Worm (Caenorhabditis elegans) whole organism, L2 larva: ENCODE measurements around the gene F14H3.15.

Experiments used
- F13H6.1 ChIP-seq: sonication (generic microtip); optimal IDR thresholded peaks from 2 replicates; lab custom pipeline; 2016; ENCODE audit warnings: missing genetic modification characterization, missing compliant biosample characterization
- R02D3.7 ChIP-seq: fragments of 150-350 bp; optimal IDR thresholded peaks from 2 replicates; lab custom pipeline; 2014; ENCODE audit warnings: missing biosample characterization, missing genetic modification characterization
- Y55F3AM.14 ChIP-seq: fragments of 200-800 bp; sonication (Bioruptor generic); optimal IDR thresholded peaks from 2 replicates; lab custom pipeline; 2018; ENCODE audit warnings: mild to moderate bottlenecking, missing genetic modification characterization, missing compliant biosample characterization
- ZK546.5 ChIP-seq: sonication (generic microtip); optimal IDR thresholded peaks from 2 replicates; lab custom pipeline; 2017; ENCODE audit warnings: missing biosample characterization, missing genetic modification characterization
- alr-1 ChIP-seq: fragments of 150-350 bp; optimal IDR thresholded peaks from 2 replicates; lab custom pipeline; 2014; ENCODE audit warnings: missing biosample characterization, missing genetic modification characterization
- ceh-16 ChIP-seq: fragments of 150-350 bp; optimal IDR thresholded peaks from 2 replicates; lab custom pipeline; 2014; ENCODE audit warnings: missing biosample characterization, missing genetic modification characterization
- ceh-82 ChIP-seq: fragments of 150-350 bp; optimal IDR thresholded peaks from 2 replicates; lab custom pipeline; 2014; ENCODE audit warnings: missing biosample characterization, missing genetic modification characterization
- crh-2 ChIP-seq: sonication (generic microtip); optimal IDR thresholded peaks from 2 replicates; lab custom pipeline; 2017; ENCODE audit warnings: missing biosample characterization, missing genetic modification characterization
- dmd-4 ChIP-seq: sonication (generic microtip); optimal IDR thresholded peaks from 2 replicates; lab custom pipeline; 2017; ENCODE audit warnings: missing biosample characterization, missing genetic modification characterization
- elt-1 ChIP-seq: fragments of 150-350 bp; optimal IDR thresholded peaks from 2 replicates; lab custom pipeline; 2014; ENCODE audit warnings: missing biosample characterization, missing genetic modification characterization
- elt-3 ChIP-seq: sonication (generic microtip); optimal IDR thresholded peaks from 2 replicates; lab custom pipeline; 2017; ENCODE audit warnings: missing biosample characterization, missing genetic modification characterization
- fos-1 ChIP-seq: fragments of 150-350 bp; optimal IDR thresholded peaks from 2 replicates; lab custom pipeline; 2014; ENCODE audit warnings: missing biosample characterization, missing genetic modification characterization
- gmeb-1 ChIP-seq: fragments of 150-350 bp; optimal IDR thresholded peaks from 2 replicates; lab custom pipeline; 2014; ENCODE audit warnings: missing biosample characterization, missing genetic modification characterization
- lin-39 ChIP-seq: fragments of 150-350 bp; optimal IDR thresholded peaks from 2 replicates; lab custom pipeline; 2014; ENCODE audit warnings: missing biosample characterization, missing genetic modification reagents, missing genetic modification characterization
- mbf-1 ChIP-seq: sonication (generic microtip); optimal IDR thresholded peaks from 2 replicates; lab custom pipeline; 2017; ENCODE audit warnings: missing biosample characterization, missing genetic modification characterization
- mdl-1 ChIP-seq, 2 experiments: fragments of 150-350 bp in 1 of 2; sonication (generic microtip) in 1 of 2; optimal IDR thresholded peaks; 2 replicates each; lab custom pipeline; 2017; ENCODE audit warnings: missing biosample characterization in 2 of 2, missing genetic modification characterization in 2 of 2
- nhr-10 ChIP-seq: sonication (generic microtip); optimal IDR thresholded peaks from 2 replicates; lab custom pipeline; 2017; ENCODE audit warnings: missing biosample characterization, missing genetic modification characterization
- nhr-12 ChIP-seq: fragments of 150-350 bp; optimal IDR thresholded peaks from 2 replicates; lab custom pipeline; 2014; ENCODE audit warnings: missing biosample characterization, missing genetic modification characterization
- nhr-129 ChIP-seq: fragments of 150-350 bp; optimal IDR thresholded peaks from 2 replicates; lab custom pipeline; 2014; ENCODE audit warnings: missing biosample characterization, missing genetic modification characterization
- nhr-21 ChIP-seq: fragments of 150-350 bp; optimal IDR thresholded peaks from 2 replicates; lab custom pipeline; 2014; ENCODE audit warnings: missing biosample characterization, missing genetic modification characterization
- nhr-23 ChIP-seq: fragments of 150-350 bp; optimal IDR thresholded peaks from 2 replicates; lab custom pipeline; 2014; ENCODE audit warnings: missing biosample characterization, missing genetic modification reagents, missing genetic modification characterization
- nhr-25 ChIP-seq: fragments of 150-350 bp; sonication (generic microtip); optimal IDR thresholded peaks from 3 replicates; lab custom pipeline; 2014; ENCODE audit warnings: missing biosample characterization, missing genetic modification characterization
- nhr-6 ChIP-seq: fragments of 150-350 bp; optimal IDR thresholded peaks from 2 replicates; lab custom pipeline; 2014; ENCODE audit warnings: missing biosample characterization, missing genetic modification characterization
- nhr-77 ChIP-seq: fragments of 150-350 bp; optimal IDR thresholded peaks from 2 replicates; lab custom pipeline; 2014; ENCODE audit warnings: missing biosample characterization, missing genetic modification characterization
- sem-4 ChIP-seq: fragments of 150-350 bp; optimal IDR thresholded peaks from 2 replicates; lab custom pipeline; 2014; ENCODE audit warnings: missing biosample characterization, missing genetic modification reagents, missing genetic modification characterization
- skn-1 ChIP-seq: sonication (generic microtip); optimal IDR thresholded peaks from 2 replicates; lab custom pipeline; 2017; ENCODE audit warnings: missing biosample characterization, missing genetic modification characterization
- sma-3 ChIP-seq: sonication (generic microtip); optimal IDR thresholded peaks from 2 replicates; lab custom pipeline; 2016; ENCODE audit warnings: missing genetic modification reagents, missing genetic modification characterization, missing compliant biosample characterization
- sma-9 ChIP-seq, 2 experiments: fragments of 150-350 bp in 1 of 2; sonication (generic microtip) in 1 of 2; optimal IDR thresholded peaks; 2 replicates each; lab custom pipeline; 2014 to 2016; ENCODE audit warnings: missing genetic modification characterization in 2 of 2, mild to moderate bottlenecking in 1 of 2, missing biosample characterization in 1 of 2, missing compliant biosample characterization in 1 of 2, missing genetic modification reagents in 1 of 2, moderate library complexity in 1 of 2
- snpc-4 ChIP-seq: fragments of 150-350 bp; optimal IDR thresholded peaks from 2 replicates; lab custom pipeline; 2014; ENCODE audit warnings: missing biosample characterization, missing genetic modification characterization
- unc-39 ChIP-seq: fragments of 150-350 bp; optimal IDR thresholded peaks from 2 replicates; lab custom pipeline; 2014; ENCODE audit warnings: missing biosample characterization, missing genetic modification characterization
- unc-55 ChIP-seq: fragments of 150-350 bp; sonication (generic microtip); optimal IDR thresholded peaks from 3 replicates; lab custom pipeline; 2014; ENCODE audit warnings: missing biosample characterization, missing genetic modification reagents, missing genetic modification characterization
- unc-62 ChIP-seq: fragments of 150-350 bp; optimal IDR thresholded peaks from 2 replicates; lab custom pipeline; 2014; ENCODE audit warnings: missing biosample characterization, missing genetic modification reagents, missing genetic modification characterization
- ztf-1 ChIP-seq: fragments of 200-800 bp; sonication (Bioruptor generic); conservative IDR thresholded peaks from 2 replicates; pipeline ENCODE4 v1.3.6; 2022; ENCODE audit warnings: missing genetic modification characterization, missing compliant biosample characterization

The F14H3.15 gene

DNA sequence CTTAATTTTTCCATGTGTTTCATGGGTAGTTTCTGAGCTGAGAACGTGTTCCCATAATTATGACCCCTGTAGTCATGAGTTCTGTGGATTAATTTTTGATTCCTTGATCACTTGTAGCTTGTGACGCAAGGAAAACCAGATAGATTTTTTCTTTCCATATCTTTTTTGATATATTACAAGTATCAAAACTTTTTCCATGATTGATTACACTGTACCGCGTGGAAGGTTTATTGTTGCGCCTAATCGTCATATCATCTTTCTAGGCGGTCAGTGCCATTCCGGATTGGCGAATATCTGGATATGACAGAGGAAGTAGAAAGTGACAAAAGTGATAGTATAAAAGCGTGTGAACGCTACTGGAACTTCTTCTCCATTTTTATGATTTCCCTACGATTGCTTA, 13.5 kb downstream of the F14H3.15 start, which contains the start of gene ZK285.2:
Gene ZK285.2 (plus strand): TSS at position 301 of the 400 bp plus-strand sequence.
- TF ChIP-seq unc-39 (tag; lab: Kevin White, UChicago) (no peak), snpc-4 (tag; lab: Kevin White, UChicago) (no peak), sem-4 (tag; lab: Kevin White, UChicago) (no peak), nhr-77 (tag; lab: Kevin White, UChicago) (no peak), mbf-1 (tag; lab: Kevin White, UChicago) (no peak), lin-39 (tag; lab: Kevin White, UChicago) (no peak), dmd-4 (tag; lab: Kevin White, UChicago) (no peak), Y55F3AM.14 (GFP tag; lab: Kevin White, UChicago) (no peak), skn-1 (tag; lab: Kevin White, UChicago) (no peak), unc-62 (no peak)

DNA sequence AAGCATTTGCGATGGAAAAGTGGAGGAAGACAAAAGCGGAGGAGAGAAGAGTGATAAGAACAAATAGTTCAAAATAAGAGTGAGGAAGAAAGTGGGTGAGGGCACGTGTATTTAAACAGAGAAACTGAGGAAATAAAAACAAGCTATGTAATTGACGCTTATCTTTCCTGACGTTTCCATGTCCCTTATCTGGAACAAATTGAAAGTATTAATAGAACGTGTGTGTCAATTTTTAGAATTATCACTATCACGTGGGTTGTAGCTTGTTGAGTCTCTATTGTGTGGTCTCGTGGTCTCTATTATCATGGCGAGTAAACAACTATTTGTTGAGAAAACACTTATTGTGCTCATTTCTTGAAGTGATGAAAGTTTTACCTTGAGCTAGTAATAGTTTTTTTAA, 14.2 kb downstream of the F14H3.15 start, which contains the start of gene T10C6.15:
Gene T10C6.15 (minus strand): TSS at position 104 of the 400 bp plus-strand sequence.
- no peak for TF ChIP-seq R02D3.7 (tag; lab: Kevin White, UChicago)
- TF ChIP-seq nhr-12 (tag; lab: Kevin White, UChicago): no peak
- TF ChIP-seq sma-3 (GFP tag; lab: Kevin White, UChicago): peak; percentile 42
- no peak for TF ChIP-seq unc-62
- no peak for TF ChIP-seq nhr-10 (tag; lab: Kevin White, UChicago)
- TF ChIP-seq crh-2 (tag; lab: Kevin White, UChicago): peak; percentile 76
- TF ChIP-seq nhr-129 (tag; lab: Kevin White, UChicago): peak; percentile 43
- TF ChIP-seq ceh-82: no peak
- peak; percentile 86 for TF ChIP-seq sma-9 (GFP tag; optimal IDR thresholded peaks at IDR 0.05; lab: Kevin White, UChicago)
- no peak for TF ChIP-seq sma-9 (tag; optimal IDR thresholded peaks at IDR 0.05; lab: Kevin White, UChicago)
- TF ChIP-seq ZK546.5 (tag; lab: Kevin White, UChicago): no peak
- TF ChIP-seq gmeb-1 (tag; lab: Kevin White, UChicago): peak; percentile 55

DNA sequence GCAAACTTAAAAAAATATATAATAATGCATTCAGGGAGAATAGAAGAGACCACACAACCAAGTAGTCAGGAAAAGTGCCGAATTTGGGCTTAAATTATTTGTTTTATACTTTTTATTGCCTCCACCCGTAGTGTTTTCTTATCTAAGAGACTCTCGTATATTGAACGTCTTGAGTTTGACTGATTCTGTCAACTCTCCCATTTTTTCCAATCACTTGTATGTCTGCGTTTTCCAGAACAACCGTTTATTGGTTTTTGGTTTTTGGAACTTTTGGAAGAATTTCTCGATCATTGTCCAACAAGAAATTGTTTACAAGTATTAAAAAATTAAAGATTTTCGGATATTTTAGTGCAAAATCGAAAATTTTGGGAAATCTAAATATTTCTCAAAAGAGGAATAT, 16.3 kb downstream of the F14H3.15 start:
- TF ChIP-seq fos-1 (tag; lab: Kevin White, UChicago): peak; percentile 31
- TF ChIP-seq mdl-1 (tag; optimal IDR thresholded peaks at IDR 0.05; lab: Kevin White, UChicago): no peak
- no peak for TF ChIP-seq F13H6.1 (tag; lab: Kevin White, UChicago)
- no peak for TF ChIP-seq nhr-21 (tag; lab: Kevin White, UChicago)
- TF ChIP-seq sma-9 (GFP tag; optimal IDR thresholded peaks at IDR 0.05; lab: Kevin White, UChicago): peak; percentile 23
- no peak for TF ChIP-seq sma-9 (tag; optimal IDR thresholded peaks at IDR 0.05; lab: Kevin White, UChicago)
- TF ChIP-seq nhr-6 (tag; lab: Kevin White, UChicago): no peak
- TF ChIP-seq nhr-25 (tag; lab: Kevin White, UChicago): no peak
- TF ChIP-seq elt-1 (tag; lab: Kevin White, UChicago): no peak
- TF ChIP-seq unc-55 (GFP tag; lab: Kevin White, UChicago): no peak
- TF ChIP-seq crh-2 (tag; lab: Kevin White, UChicago): peak; percentile 23
- TF ChIP-seq unc-39 (tag; lab: Kevin White, UChicago): no peak

DNA sequence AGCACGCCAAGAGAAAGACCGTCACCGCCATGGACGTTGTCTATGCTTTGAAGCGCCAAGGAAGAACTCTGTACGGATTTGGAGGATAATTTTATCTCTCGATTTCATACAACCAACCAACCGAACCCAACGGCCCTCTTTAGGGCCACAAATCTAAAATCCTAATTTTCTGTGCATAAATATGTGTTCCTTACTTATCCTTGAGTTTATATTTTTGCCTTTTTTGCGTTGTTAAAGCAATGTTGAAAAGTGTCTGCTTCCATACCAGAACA, 17.4 kb downstream of the F14H3.15 start:
- no peak for TF ChIP-seq nhr-23 (tag; lab: Kevin White, UChicago)

DNA sequence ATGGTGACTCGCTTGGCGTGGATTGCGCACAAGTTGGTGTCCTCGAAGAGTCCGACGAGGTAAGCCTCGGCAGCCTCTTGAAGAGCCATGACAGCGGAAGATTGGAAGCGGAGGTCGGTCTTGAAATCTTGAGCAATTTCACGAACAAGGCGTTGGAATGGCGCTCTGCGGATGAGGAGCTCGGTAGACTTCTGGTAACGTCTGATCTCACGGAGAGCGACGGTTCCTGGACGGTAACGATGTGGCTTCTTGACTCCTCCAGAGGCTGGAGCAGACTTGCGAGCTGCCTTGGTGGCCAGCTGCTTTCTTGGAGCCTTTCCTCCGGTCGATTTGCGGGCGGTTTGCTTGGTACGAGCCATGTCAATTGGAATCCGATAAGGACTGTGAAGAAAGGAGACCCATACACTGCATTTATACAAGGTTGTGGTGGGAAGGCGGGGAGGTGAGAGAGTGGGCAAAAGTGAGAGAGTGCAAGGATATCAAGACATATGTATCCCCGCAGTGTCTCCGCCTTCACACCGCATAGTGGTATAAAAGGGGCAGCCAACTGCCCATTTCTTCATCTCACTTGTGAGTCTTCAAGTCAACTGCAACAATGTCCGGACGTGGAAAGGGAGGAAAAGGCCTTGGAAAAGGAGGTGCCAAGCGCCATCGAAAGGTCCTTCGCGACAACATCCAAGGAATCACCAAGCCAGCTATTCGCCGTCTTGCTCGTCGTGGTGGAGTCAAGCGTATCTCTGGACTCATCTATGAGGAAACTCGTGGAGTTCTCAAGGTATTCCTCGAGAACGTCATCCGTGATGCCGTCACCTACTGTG, 17.9 kb downstream of the F14H3.15 start, which contains the start of the genes his-2 and his-1:
Gene his-2 (minus strand): TSS at position 359 of the 818 bp plus-strand sequence.
Gene his-1 (plus strand): TSS at position 596 of the 818 bp plus-strand sequence.
- TF ChIP-seq nhr-25 (tag; lab: Kevin White, UChicago): peak; percentile 19

DNA sequence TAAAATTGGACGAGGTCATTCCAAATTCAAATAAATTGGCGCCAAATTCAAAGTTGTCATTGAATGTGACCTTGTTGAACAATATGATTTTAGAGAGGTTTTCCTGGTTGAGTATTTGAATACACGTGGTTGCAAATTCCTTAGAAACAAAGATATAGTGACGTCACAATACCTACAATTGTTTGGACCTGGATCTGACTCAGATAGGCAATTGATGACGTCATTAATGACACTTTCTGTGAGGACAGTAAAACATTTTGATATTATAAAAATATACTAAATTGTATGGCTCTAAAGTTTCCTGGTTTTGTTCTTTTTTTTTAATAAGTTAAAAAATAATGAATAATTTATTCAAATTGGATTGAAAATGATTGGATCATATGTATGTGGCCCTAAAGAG, 18.6 kb downstream of the F14H3.15 start:
- TF ChIP-seq nhr-77 (tag; lab: Kevin White, UChicago): no peak
- TF ChIP-seq elt-3 (tag; lab: Kevin White, UChicago): no peak
- no peak for TF ChIP-seq sma-9 (GFP tag; optimal IDR thresholded peaks at IDR 0.05; lab: Kevin White, UChicago)
- no peak for TF ChIP-seq sma-9 (tag; optimal IDR thresholded peaks at IDR 0.05; lab: Kevin White, UChicago)
- TF ChIP-seq mdl-1 (tag; optimal IDR thresholded peaks at IDR 0.05; lab: Kevin White, UChicago): no peak
- TF ChIP-seq unc-39 (tag; lab: Kevin White, UChicago): no peak
- no peak for TF ChIP-seq sem-4 (tag; lab: Kevin White, UChicago)
- no peak for TF ChIP-seq ztf-1 (GFP tag; lab: Robert Waterston, UW)
- no peak for TF ChIP-seq alr-1 (tag; lab: Kevin White, UChicago)
- TF ChIP-seq ceh-16: no peak
- no peak for TF ChIP-seq ZK546.5 (tag; lab: Kevin White, UChicago)
